Worm (Caenorhabditis elegans): ENCODE results near the gene fipr-11.

DNA sequence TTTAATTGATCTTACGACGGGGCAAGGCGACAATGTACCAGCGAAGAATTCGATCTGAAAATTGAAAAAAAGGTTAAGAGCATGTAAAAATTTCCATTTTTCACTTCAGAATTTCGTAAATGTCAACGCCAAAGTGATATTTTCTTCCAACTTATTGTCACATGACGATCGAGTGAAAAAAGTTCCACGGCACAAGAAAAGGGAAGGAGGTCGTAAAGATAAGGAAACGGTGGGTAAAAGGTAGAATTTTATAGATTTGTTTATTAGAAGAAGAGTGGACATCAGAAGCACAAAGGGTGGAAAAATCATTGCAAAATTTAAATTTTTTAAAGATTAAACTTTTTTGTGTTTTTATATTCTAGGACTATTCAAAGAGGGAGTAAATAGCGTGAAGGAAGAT is 21.9 kb upstream of the fipr-11 start:
- TF ChIP-seq snpc-4 (tag; optimal IDR thresholded peaks at IDR 0.05) (no peak), lin-39 (tag; optimal IDR thresholded peaks at IDR 0.05) (no peak), R02D3.7 (tag; optimal IDR thresholded peaks at IDR 0.05) (no peak)

Data from whole organism, L2 larva.